Worm (Caenorhabditis elegans): ENCODE data around the gene dct-14.

dct-14 gene

DNA sequence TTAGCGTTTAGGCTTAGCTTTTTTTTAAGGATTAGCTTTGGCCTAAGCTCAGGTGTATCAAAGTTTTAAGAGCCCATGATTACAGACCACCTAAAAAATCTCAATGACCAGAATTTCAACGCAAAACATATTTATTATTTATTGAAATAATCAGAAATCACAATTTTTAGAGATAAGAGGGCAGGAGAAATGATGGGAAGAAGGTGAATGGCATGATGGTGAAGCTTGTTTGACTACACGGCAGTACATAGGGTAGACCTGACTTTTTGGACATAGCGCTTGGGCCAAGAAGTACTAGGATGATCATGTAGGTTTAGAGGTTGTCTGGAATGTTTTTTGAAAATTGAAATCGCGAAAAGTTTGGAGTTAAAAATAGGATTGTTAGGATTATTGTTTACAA, 663 bp downstream of the dct-14 start:
- TF ChIP-seq ceh-82 (tag; optimal IDR thresholded peaks at IDR 0.05), result no peak
- no peak for TF ChIP-seq nhr-28 (tag; optimal IDR thresholded peaks at IDR 0.05)

ce11 chrV:20498980-20499379, 1.3 kb downstream of the dct-14 start, which contains the start of gene dct-16:
Gene dct-16, minus strand, starts transcription at chrV:20499057.
- TF ChIP-seq nhr-71 (tag; optimal IDR thresholded peaks at IDR 0.05), result peak; percentile 18
- TF ChIP-seq mdl-1 (tag; optimal IDR thresholded peaks at IDR 0.05), result peak in 1 of 2 experiments; percentile 12
- TF ChIP-seq mep-1 (tag; optimal IDR thresholded peaks at IDR 0.05), result no peak
- peak; percentile 72 for TF ChIP-seq elt-2 (tag; optimal IDR thresholded peaks at IDR 0.05)
- peak; percentile 15 for TF ChIP-seq lin-14 (GFP tag; optimal IDR thresholded peaks at IDR 0.05)
- no peak for TF ChIP-seq snu-23 (GFP tag; optimal IDR thresholded peaks at IDR 0.05)
- TF ChIP-seq lin-35 (GFP tag; optimal IDR thresholded peaks at IDR 0.05), result peak in 1 of 2 experiments; percentile 15

ce11 chrV:20497537-20497936, 2.8 kb downstream of the dct-14 start:
- peak; percentile 38 for TF ChIP-seq elt-2 (tag; optimal IDR thresholded peaks at IDR 0.05)
- TF ChIP-seq efl-1 (optimal IDR thresholded peaks at IDR 0.05), result no peak
- peak in 1 of 2 experiments; percentile 25 for TF ChIP-seq efl-1 (GFP tag; optimal IDR thresholded peaks at IDR 0.05 in 1 of 2)
- no peak for TF ChIP-seq unc-86 (tag; optimal IDR thresholded peaks at IDR 0.05)

- TF ChIP-seq nhr-20 (tag; optimal IDR thresholded peaks at IDR 0.05) (peak; percentile 56), nhr-19 (GFP tag; conservative IDR thresholded peaks at IDR 0.05) (peak; percentile 32; the same call in 1 of the 2 replicates), swsn-7 (tag; optimal IDR thresholded peaks at IDR 0.05) (peak; percentile 68), C16A3.4 (tag; optimal IDR thresholded peaks at IDR 0.05) (no peak), fkh-4 (tag; optimal IDR thresholded peaks at IDR 0.05; ENCODE audit: borderline replicate concordance) (no peak), lin-39 (tag; optimal IDR thresholded peaks at IDR 0.05) (peak; percentile 31), nhr-85 (tag) (peak; percentile 74), unc-86 (tag; optimal IDR thresholded peaks at IDR 0.05) (peak; percentile 25), lin-35 (GFP tag; optimal IDR thresholded peaks at IDR 0.05) (peak; percentile 28 to 80), hpl-2 (GFP tag; optimal IDR thresholded peaks at IDR 0.05) (peak; percentile 10), xbp-1 (tag; optimal IDR thresholded peaks at IDR 0.05) (peak; percentile 82), vab-15 (tag; optimal IDR thresholded peaks at IDR 0.05) (no peak), efl-1 (optimal IDR thresholded peaks at IDR 0.05) (peak; percentile 46 to 73), efl-1 (GFP tag; optimal IDR thresholded peaks at IDR 0.05 in 1 of 2) (peak; percentile 72 to 94), isw-1 (GFP tag; IDR thresholded peaks at IDR 0.05) (peak; percentile 72), lsy-2 (tag; optimal IDR thresholded peaks at IDR 0.05) (peak; percentile 60 to 70), irx-1 (tag; optimal IDR thresholded peaks at IDR 0.05) (peak; percentile 62), fkh-8 (tag; optimal IDR thresholded peaks at IDR 0.05) (peak; percentile 5), Y116A8C.19 (tag; optimal IDR thresholded peaks at IDR 0.05; ENCODE audit: borderline replicate concordance) (no peak), dpl-1 (GFP tag; optimal IDR thresholded peaks at IDR 0.05) (peak; percentile 56 to 77 (median 63)), F16B12.6 (tag; optimal IDR thresholded peaks at IDR 0.05) (peak; percentile 90), nhr-47 (tag; optimal IDR thresholded peaks at IDR 0.05) (peak; percentile 80), nhr-71 (tag; optimal IDR thresholded peaks at IDR 0.05) (peak; percentile 68), rnt-1 (tag; optimal IDR thresholded peaks at IDR 0.05) (no peak), dsc-1 (tag; optimal IDR thresholded peaks at IDR 0.05) (peak; percentile 42), ceh-82 (tag; optimal IDR thresholded peaks at IDR 0.05) (peak in 2 of 3 experiments; percentile 1 to 28), ceh-88 (GFP tag; IDR thresholded peaks at IDR 0.05) (no peak), C04F5.9 (tag; optimal IDR thresholded peaks at IDR 0.05) (no peak), ztf-11 (tag; optimal IDR thresholded peaks at IDR 0.05) (no peak), elt-3 (tag; optimal IDR thresholded peaks at IDR 0.05) (peak in 1 of 6 experiments; percentile 18), tbx-2 (tag; optimal IDR thresholded peaks at IDR 0.05) (peak; percentile 27), snpc-4 (tag; optimal IDR thresholded peaks at IDR 0.05) (peak; percentile 40), mep-1 (tag; optimal IDR thresholded peaks at IDR 0.05) (peak; percentile 69), snu-23 (GFP tag; optimal IDR thresholded peaks at IDR 0.05) (peak; percentile 69), blmp-1 (tag; optimal IDR thresholded peaks at IDR 0.05) (peak; percentile 22)
Observed at ce11 chrV:20493271-20494231, 6.8 kb downstream of the dct-14 start, which contains the start of gene B0250.5. Gene B0250.5, plus strand, starts transcription at chrV:20493924.

All from whole organism, L1 larva.